Worm (Caenorhabditis elegans) whole organism, mixed stage, embryonic: ENCODE data around the gene F29F11.20.

Experiments used
- blmp-1 ChIP-seq: fragments of 150-350 bp; optimal IDR thresholded peaks from 2 replicates; lab custom pipeline; 2014; ENCODE audit warnings: missing biosample characterization, missing genetic modification characterization
- ceh-39 ChIP-seq: fragments of 150-350 bp; optimal IDR thresholded peaks from 2 replicates; lab custom pipeline; 2014; ENCODE audit warnings: missing biosample characterization, missing genetic modification characterization
- ham-2 ChIP-seq: fragments of 200-800 bp; sonication (Bioruptor generic); optimal IDR thresholded peaks from 2 replicates; lab custom pipeline; 2018; ENCODE audit warnings: mild to moderate bottlenecking, missing genetic modification characterization, missing compliant biosample characterization
- lin-13 ChIP-seq: fragments of 150-350 bp; optimal IDR thresholded peaks from 2 replicates; lab custom pipeline; 2014; ENCODE audit warnings: missing biosample characterization, missing genetic modification characterization
- nhr-12 ChIP-seq: fragments of 150-350 bp; optimal IDR thresholded peaks from 2 replicates; lab custom pipeline; 2014; ENCODE audit warnings: missing biosample characterization, missing genetic modification characterization
- nhr-237 ChIP-seq: fragments of 150-350 bp; optimal IDR thresholded peaks from 2 replicates; lab custom pipeline; 2014; ENCODE audit warnings: missing biosample characterization, missing genetic modification characterization
- nhr-28 ChIP-seq: fragments of 150-350 bp; optimal IDR thresholded peaks from 2 replicates; lab custom pipeline; 2014; ENCODE audit warnings: missing biosample characterization, missing genetic modification characterization
- nhr-76 ChIP-seq: sonication (generic microtip); optimal IDR thresholded peaks from 2 replicates; lab custom pipeline; 2017; ENCODE audit warnings: missing biosample characterization, missing genetic modification characterization
- snpc-4 ChIP-seq: fragments of 150-350 bp; optimal IDR thresholded peaks from 2 replicates; lab custom pipeline; 2014; ENCODE audit warnings: missing biosample characterization, missing genetic modification characterization
- sptf-1 ChIP-seq: sonication (generic microtip); optimal IDR thresholded peaks from 2 replicates; lab custom pipeline; 2017; ENCODE audit warnings: mild to moderate bottlenecking, missing genetic modification characterization, moderate library complexity, missing compliant biosample characterization
- tbx-8 ChIP-seq: fragments of 200-800 bp; sonication (Bioruptor generic); optimal IDR thresholded peaks from 2 replicates; lab custom pipeline; 2018; ENCODE audit warnings: mild to moderate bottlenecking, missing genetic modification characterization, moderate library complexity, missing compliant biosample characterization
- unc-39 ChIP-seq: fragments of 150-350 bp; optimal IDR thresholded peaks from 2 replicates; lab custom pipeline; 2014; ENCODE audit warnings: missing biosample characterization, missing genetic modification characterization

DNA sequence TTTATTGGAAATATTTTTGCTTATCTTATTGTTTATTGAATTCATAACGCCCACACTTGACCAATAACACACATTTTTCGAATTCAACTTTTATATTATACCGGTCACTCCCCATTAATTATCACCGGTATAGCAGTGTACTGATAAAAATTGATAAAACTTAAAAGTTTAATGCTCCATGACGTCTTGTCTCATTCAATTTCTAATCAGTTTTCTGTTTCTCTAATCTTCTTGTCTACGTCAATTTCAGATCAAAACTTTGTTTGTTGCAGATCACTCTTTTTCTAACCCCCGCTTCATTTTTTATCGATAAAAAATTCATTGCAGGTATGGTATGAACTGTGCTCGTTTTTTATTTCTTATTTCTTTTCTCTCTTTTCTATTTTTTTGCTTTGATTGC is 6.0 kb downstream of the F29F11.20 start:
- TF ChIP-seq lin-13 (tag; lab: Kevin White, UChicago) (no peak), snpc-4 (tag; lab: Kevin White, UChicago) (no peak), nhr-237 (tag; lab: Kevin White, UChicago) (no peak), nhr-12 (no peak), ham-2 (GFP tag; lab: Kevin White, UChicago) (no peak), nhr-76 (tag; lab: Kevin White, UChicago) (no peak), sptf-1 (tag; lab: Kevin White, UChicago) (no peak), tbx-8 (GFP tag; lab: Kevin White, UChicago) (no peak), unc-39 (tag; lab: Kevin White, UChicago) (no peak), nhr-28 (no peak), ceh-39 (tag; lab: Kevin White, UChicago) (no peak), blmp-1 (no peak)
